Worm (Caenorhabditis elegans): ENCODE data around the gene F02A9.1.

DNA sequence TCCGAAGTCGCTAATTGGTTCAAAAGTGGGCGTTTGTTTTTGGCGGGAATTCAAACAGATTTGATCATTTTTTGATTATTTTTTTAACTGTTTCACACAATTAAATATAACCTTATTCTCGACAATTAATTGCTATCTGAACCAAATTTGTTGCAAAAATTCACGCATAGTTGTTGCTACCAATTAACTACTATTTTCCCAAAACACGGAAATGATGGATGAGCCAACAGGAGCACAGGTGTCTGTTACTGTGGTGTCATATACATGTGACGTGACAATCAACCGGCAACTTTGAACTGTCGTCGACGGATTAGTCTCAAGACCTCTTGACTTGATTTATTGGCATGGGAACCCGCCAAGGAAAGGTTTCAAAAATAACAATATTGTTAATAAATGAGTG is 4.9 kb downstream of the F02A9.1 start:
- TF ChIP-seq fos-1 (tag; optimal IDR thresholded peaks at IDR 0.05) (no peak), ces-1 (GFP tag; optimal IDR thresholded peaks at IDR 0.05) (no peak)
